Fruit fly (Drosophila melanogaster): ENCODE measurements around the gene kibra.

The kibra gene

dm6 chr3R:14652301-14652880, 71.7 kb downstream of the kibra start:
- TF ChIP-seq fd96Ca (GFP tag; IDR thresholded peaks at IDR 0.05) = no peak
- TF ChIP-seq CG17806 (tag; optimal IDR thresholded peaks at IDR 0.05) = no peak
- no peak for TF ChIP-seq Snoo (tag; optimal IDR thresholded peaks at IDR 0.05)
- no peak for TF ChIP-seq CG12605 (GFP tag; IDR thresholded peaks at IDR 0.05)
- TF ChIP-seq CG34367 (tag; optimal IDR thresholded peaks at IDR 0.05) = no peak
- TF ChIP-seq CG32121 (GFP tag; IDR thresholded peaks at IDR 0.05) = no peak
- TF ChIP-seq CG14655 (GFP tag; optimal IDR thresholded peaks at IDR 0.05) = no peak
- no peak for TF ChIP-seq gl (tag; optimal IDR thresholded peaks at IDR 0.05)
- TF ChIP-seq CG9948 (tag; optimal IDR thresholded peaks at IDR 0.05) = no peak
- TF ChIP-seq Pif1B (GFP tag; optimal IDR thresholded peaks at IDR 0.05) = no peak
- TF ChIP-seq EcR (GFP tag; optimal IDR thresholded peaks at IDR 0.05) = no peak
- TF ChIP-seq Ets98B (GFP tag; IDR thresholded peaks at IDR 0.05) = no peak
- no peak for TF ChIP-seq CG13204 (GFP tag; optimal IDR thresholded peaks at IDR 0.05)
- TF ChIP-seq CG10348 (GFP tag; IDR thresholded peaks at IDR 0.05) = no peak
- TF ChIP-seq CG4496 (GFP tag; IDR thresholded peaks at IDR 0.05) = no peak
- no peak for TF ChIP-seq CG15710 (tag; optimal IDR thresholded peaks at IDR 0.05)

- peak; percentile 93 for TF ChIP-seq EcR (GFP tag; optimal IDR thresholded peaks at IDR 0.05)
- TF ChIP-seq CG14655 (GFP tag; optimal IDR thresholded peaks at IDR 0.05) = no peak
- TF ChIP-seq rn (GFP tag; IDR thresholded peaks at IDR 0.05) = no peak
- TF ChIP-seq CG8159 (tag; optimal IDR thresholded peaks at IDR 0.05) = no peak
- peak; percentile 3 for TF ChIP-seq gl (tag; optimal IDR thresholded peaks at IDR 0.05)
- TF ChIP-seq CG12605 (GFP tag; IDR thresholded peaks at IDR 0.05) = no peak
- TF ChIP-seq CG13204 (GFP tag; optimal IDR thresholded peaks at IDR 0.05) = peak; percentile 6
Observed at dm6 chr3R:14651076-14651662, 72.9 kb downstream of the kibra start.

- TF ChIP-seq CG10348 (GFP tag; IDR thresholded peaks at IDR 0.05) (no peak), CG9948 (tag; optimal IDR thresholded peaks at IDR 0.05) (no peak), CG8301 (tag; optimal IDR thresholded peaks at IDR 0.05) (no peak), CG8159 (tag; optimal IDR thresholded peaks at IDR 0.05) (no peak), CG14655 (GFP tag; optimal IDR thresholded peaks at IDR 0.05) (no peak), Ets98B (GFP tag; IDR thresholded peaks at IDR 0.05) (no peak), CG13204 (GFP tag; optimal IDR thresholded peaks at IDR 0.05) (no peak), rn (GFP tag; IDR thresholded peaks at IDR 0.05) (no peak), Pif1B (GFP tag; optimal IDR thresholded peaks at IDR 0.05) (no peak), CG4496 (GFP tag; IDR thresholded peaks at IDR 0.05) (no peak), fd96Ca (GFP tag; IDR thresholded peaks at IDR 0.05) (no peak), gl (tag; optimal IDR thresholded peaks at IDR 0.05) (no peak), EcR (GFP tag; optimal IDR thresholded peaks at IDR 0.05) (no peak), Snoo (tag; optimal IDR thresholded peaks at IDR 0.05) (no peak), CG32121 (GFP tag; IDR thresholded peaks at IDR 0.05) (no peak), CG15710 (tag; optimal IDR thresholded peaks at IDR 0.05) (no peak)
Observed at dm6 chr3R:14650367-14650766, 73.7 kb downstream of the kibra start.

- TF ChIP-seq Pif1B (GFP tag; optimal IDR thresholded peaks at IDR 0.05) (peak; percentile 80), CG13204 (GFP tag; optimal IDR thresholded peaks at IDR 0.05) (no peak), CG15710 (tag; optimal IDR thresholded peaks at IDR 0.05) (peak; percentile 66), Ets98B (GFP tag; IDR thresholded peaks at IDR 0.05) (peak; percentile 66), CG34367 (tag; optimal IDR thresholded peaks at IDR 0.05) (peak; percentile 66), D1 (tag; optimal IDR thresholded peaks at IDR 0.05) (peak; percentile 47), CG32121 (GFP tag; IDR thresholded peaks at IDR 0.05) (peak; percentile 76), CG9948 (tag; optimal IDR thresholded peaks at IDR 0.05) (peak; percentile 79), CG17806 (tag; optimal IDR thresholded peaks at IDR 0.05) (peak; percentile 72), CG8301 (tag; optimal IDR thresholded peaks at IDR 0.05) (peak; percentile 83), CG14655 (GFP tag; optimal IDR thresholded peaks at IDR 0.05) (peak; percentile 89), fd96Ca (GFP tag; IDR thresholded peaks at IDR 0.05) (peak; percentile 67; the same call in 2 of the 3 replicates), CG12605 (GFP tag; IDR thresholded peaks at IDR 0.05) (peak; percentile 32; the same call in 1 of the 2 replicates), EcR (GFP tag; optimal IDR thresholded peaks at IDR 0.05) (peak; percentile 78), Pif1A (GFP tag; optimal IDR thresholded peaks at IDR 0.05) (peak; percentile 79), rn (GFP tag; IDR thresholded peaks at IDR 0.05) (no peak), Snoo (tag; optimal IDR thresholded peaks at IDR 0.05) (peak; percentile 76), CG10348 (GFP tag; IDR thresholded peaks at IDR 0.05) (peak; percentile 8; the same call in 1 of the 2 replicates), CG8159 (tag; optimal IDR thresholded peaks at IDR 0.05) (peak; percentile 76), gl (tag; optimal IDR thresholded peaks at IDR 0.05) (no peak), CG4496 (GFP tag; IDR thresholded peaks at IDR 0.05) (peak; percentile 71; the same call in 2 of the 3 replicates)
Observed at dm6 chr3R:14649307-14650239, 74.5 kb downstream of the kibra start.
